Worm (Caenorhabditis elegans): Measurements from ENCODE around the gene cyp-33C8.

DNA sequence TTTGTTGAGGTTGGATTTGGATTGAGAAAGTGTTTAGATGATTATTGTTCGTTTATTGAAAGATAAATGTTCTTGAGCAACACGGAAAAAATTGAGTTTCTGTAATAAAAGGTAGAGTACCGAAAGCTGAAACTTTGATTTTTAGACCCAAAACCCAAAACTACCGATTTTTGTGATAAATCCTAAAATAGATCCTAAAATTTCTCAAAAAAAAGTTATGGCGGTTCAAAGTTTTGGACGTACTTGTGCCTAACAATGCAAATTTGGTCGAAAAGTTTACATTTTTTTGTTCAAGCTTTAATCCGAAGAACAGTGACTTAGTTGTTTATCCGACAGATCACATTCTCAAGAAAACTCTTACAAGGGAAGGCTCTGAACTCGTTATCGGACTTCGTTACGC, 43.9 kb upstream of the cyp-33C8 start, which contains the start of gene nhr-185:
- TF ChIP-seq unc-62 (GFP tag; optimal IDR thresholded peaks at IDR 0.05), result no peak
- no peak for TF ChIP-seq snu-23 (GFP tag; optimal IDR thresholded peaks at IDR 0.05)
- no peak for TF ChIP-seq blmp-1 (tag; optimal IDR thresholded peaks at IDR 0.05)
- no peak for TF ChIP-seq zip-4 (GFP tag; optimal IDR thresholded peaks at IDR 0.05)
- no peak for TF ChIP-seq elt-2 (tag; optimal IDR thresholded peaks at IDR 0.05)
- TF ChIP-seq nhr-20 (tag; optimal IDR thresholded peaks at IDR 0.05), result no peak
- TF ChIP-seq skn-1 (tag; optimal IDR thresholded peaks at IDR 0.05), result no peak
